Worm (Caenorhabditis elegans): ENCODE measurements around the gene srh-276.
A peak's percentile ranks its signal among the peaks of the same experiment; 100 is the strongest.

Gene srh-276

DNA sequence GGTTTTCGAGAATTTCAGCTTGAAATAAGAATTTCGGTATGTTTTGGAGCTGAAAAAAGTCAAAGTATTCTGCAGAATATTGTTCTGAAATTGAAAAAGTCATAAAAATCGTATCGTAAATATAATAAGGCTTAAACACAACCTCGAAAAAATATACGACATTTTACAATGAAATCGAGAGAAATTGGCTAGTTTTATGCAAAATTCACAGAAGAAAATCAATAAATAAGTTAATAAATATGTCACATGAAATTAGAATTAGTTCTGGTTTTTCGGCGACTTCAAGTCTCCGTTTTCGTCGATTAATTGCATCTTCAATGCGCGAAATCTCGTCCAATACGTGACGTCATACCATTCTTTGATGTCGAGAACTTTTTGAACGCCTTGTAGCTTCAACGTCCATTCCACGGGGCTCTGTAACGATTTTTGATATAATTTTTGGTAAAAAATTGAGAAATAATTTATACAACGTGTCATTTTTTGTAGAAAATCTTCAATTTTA is 48.3 kb downstream of the srh-276 start, which contains the start of gene atx-3:
Gene atx-3, minus strand, starts transcription at position 51 of the 502 bp plus-strand sequence.
- no peak for TF ChIP-seq ceh-19 (GFP tag; optimal IDR thresholded peaks at IDR 0.05)
- no peak for TF ChIP-seq ceh-14 (tag; optimal IDR thresholded peaks at IDR 0.05)
- TF ChIP-seq K09A11.1 (tag; optimal IDR thresholded peaks at IDR 0.05; ENCODE audit: insufficient read depth) = no peak
- no peak for TF ChIP-seq ceh-31 (tag; optimal IDR thresholded peaks at IDR 0.05)
- no peak for TF ChIP-seq tbx-2 (tag; optimal IDR thresholded peaks at IDR 0.05)
- no peak for TF ChIP-seq pros-1 (tag; optimal IDR thresholded peaks at IDR 0.05)
- no peak for TF ChIP-seq hlh-15 (tag; optimal IDR thresholded peaks at IDR 0.05)
- no peak for TF ChIP-seq elt-2 (tag; optimal IDR thresholded peaks at IDR 0.05)
- TF ChIP-seq ceh-45 (GFP tag; IDR thresholded peaks at IDR 0.05) = no peak
- TF ChIP-seq hlh-8 (tag; optimal IDR thresholded peaks at IDR 0.05) = no peak
- no peak for TF ChIP-seq Y22D7AL.16 (tag; optimal IDR thresholded peaks at IDR 0.05)
- no peak for TF ChIP-seq lim-6 (tag; optimal IDR thresholded peaks at IDR 0.05)
- TF ChIP-seq sdc-2 (tag; optimal IDR thresholded peaks at IDR 0.05) = no peak
- TF ChIP-seq T23F11.4 (GFP tag; optimal IDR thresholded peaks at IDR 0.05) = no peak
- no peak for TF ChIP-seq fax-1 (tag; optimal IDR thresholded peaks at IDR 0.05)

DNA sequence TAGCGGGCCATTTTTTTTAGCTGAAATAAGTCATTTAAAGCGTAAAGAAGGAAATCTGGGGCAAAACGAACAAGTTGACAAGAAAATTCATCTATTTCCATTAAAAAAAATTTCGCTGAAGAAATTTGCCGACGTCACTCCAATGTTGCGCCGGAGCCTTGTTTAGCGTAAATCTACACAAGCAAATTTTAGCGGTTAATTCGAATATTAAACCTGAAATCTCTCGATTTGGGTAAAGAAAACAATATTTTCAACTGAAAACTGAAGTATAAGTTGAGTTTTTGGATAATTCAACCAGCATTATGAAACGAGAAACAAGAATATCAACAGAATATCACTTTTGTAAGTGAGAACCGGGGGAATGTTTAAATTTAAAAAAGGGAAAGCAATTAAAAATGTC is 49.2 kb downstream of the srh-276 start, which contains the start of gene F28F8.9:
Gene F28F8.9, minus strand, starts transcription at position 288 of the 400 bp plus-strand sequence.
- TF ChIP-seq rnt-1 (tag; optimal IDR thresholded peaks at IDR 0.05) = no peak
- no peak for TF ChIP-seq pha-2 (tag; optimal IDR thresholded peaks at IDR 0.05)
- no peak for TF ChIP-seq syd-9 (tag; optimal IDR thresholded peaks at IDR 0.05)
- no peak for TF ChIP-seq hlh-8 (tag; optimal IDR thresholded peaks at IDR 0.05)
- peak; percentile 31 for TF ChIP-seq nfya-1 (tag; optimal IDR thresholded peaks at IDR 0.05)
